Fruit fly (Drosophila melanogaster) whole organism, wandering third instar larva: ENCODE measurements around the gene CG31528.

Experiments used
- CrebA ChIP-seq: fragments of 200-800 bp; sonication (Bioruptor generic); optimal IDR thresholded peaks from 2 replicates; lab custom pipeline; 2016; ENCODE audit warnings: missing biosample characterization, mild to moderate bottlenecking, missing genetic modification characterization, borderline replicate concordance
- Dfd ChIP-seq: fragments of >200 bp; optimal IDR thresholded peaks from 2 replicates; lab custom pipeline; 2017; ENCODE audit warnings: missing biosample characterization, missing genetic modification characterization
- Hr83 ChIP-seq: fragments of 200-300 bp; sonication (Bioruptor generic); optimal IDR thresholded peaks from 2 replicates; lab custom pipeline; 2016; ENCODE audit warnings: missing biosample characterization, mild to moderate bottlenecking, missing genetic modification characterization, moderate library complexity; ENCODE audit not compliant: poor library complexity, severe bottlenecking
- Myc ChIP-seq: fragments of >200 bp; optimal IDR thresholded peaks from 2 replicates; lab custom pipeline; 2017
- N ChIP-seq: fragments of >200 bp; optimal IDR thresholded peaks from 2 replicates; lab custom pipeline; 2018; ENCODE audit warnings: missing biosample characterization, missing external identifiers, missing genetic modification characterization
- OdsH ChIP-seq: fragments of 200-800 bp; sonication (Bioruptor generic); optimal IDR thresholded peaks from 2 replicates; lab custom pipeline; 2016; ENCODE audit warnings: missing biosample characterization, mild to moderate bottlenecking, missing genetic modification characterization
- dsf ChIP-seq: sonication (Bioruptor generic); optimal IDR thresholded peaks from 2 replicates; lab custom pipeline; 2016; ENCODE audit warnings: missing biosample characterization, missing genetic modification characterization, borderline replicate concordance
- foxo ChIP-seq, 2 experiments: fragments of 200-800 bp; sonication (Bioruptor generic); optimal IDR thresholded peaks; 2 replicates in 1 of 2; 3 replicates in 1 of 2; lab custom pipeline; 2016 to 2017; ENCODE audit warnings: missing biosample characterization in 2 of 2, missing genetic modification characterization in 2 of 2
- h ChIP-seq: fragments of 200-800 bp; sonication (Bioruptor generic); optimal IDR thresholded peaks from 3 replicates; lab custom pipeline; 2016; ENCODE audit warnings: missing biosample characterization, mild to moderate bottlenecking, missing genetic modification characterization
- psq ChIP-seq: fragments of 200-800 bp; sonication (Bioruptor generic); optimal IDR thresholded peaks from 3 replicates; lab custom pipeline; 2017; ENCODE audit warnings: missing biosample characterization, mild to moderate bottlenecking, missing genetic modification characterization, moderate library complexity
- sv ChIP-seq: fragments of 200-800 bp; sonication (Bioruptor generic); optimal IDR thresholded peaks from 3 replicates; lab custom pipeline; 2016; ENCODE audit warnings: missing biosample characterization, missing genetic modification characterization

DNA sequence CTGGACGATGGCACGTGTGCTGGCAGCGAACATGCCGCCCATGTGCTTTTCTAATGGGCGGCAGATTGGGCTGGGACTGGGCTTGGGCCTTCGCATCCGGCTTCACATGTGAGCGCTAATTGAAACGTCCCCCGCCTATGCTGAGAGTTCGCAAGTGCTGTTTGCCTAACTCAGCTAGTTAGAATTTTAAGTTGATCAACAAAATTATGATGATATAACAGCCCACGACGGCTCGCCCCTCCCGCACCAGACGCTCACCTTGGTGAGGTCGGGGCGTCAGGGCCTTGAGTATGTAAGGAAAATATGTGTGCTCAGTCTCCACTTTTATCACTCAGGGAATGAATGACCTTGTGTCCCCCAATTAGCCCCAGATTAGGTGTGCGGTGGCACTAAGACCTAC lies 50.7 kb downstream of the CG31528 start:
- TF ChIP-seq Dfd (GFP tag; lab: Kevin White, UChicago) (no peak), CrebA (GFP tag; lab: Kevin White, UChicago) (no peak), N (GFP tag; lab: Kevin White, UChicago) (no peak), sv (GFP tag; lab: Kevin White, UChicago) (no peak), psq (no peak), Myc (no peak), h (GFP tag; lab: Kevin White, UChicago) (no peak), foxo (GFP tag; optimal IDR thresholded peaks at IDR 0.05; lab: Kevin White, UChicago) (no peak), Hr83 (no peak), OdsH (GFP tag; lab: Kevin White, UChicago) (no peak), dsf (GFP tag; lab: Kevin White, UChicago) (no peak)
